Fruit fly (Drosophila melanogaster) whole organism, embryonic: ENCODE measurements around the gene CG9795.
A peak's percentile ranks its signal among the peaks of the same experiment; 100 is the strongest.

Experiments used
- Asciz ChIP-seq: fragments of 200-800 bp; sonication (Bioruptor generic); optimal IDR thresholded peaks from 2 replicates; lab custom pipeline; 2017; ENCODE audit warnings: missing biosample characterization, mild to moderate bottlenecking, missing genetic modification characterization, missing genetic modification reagents
- CG10267 ChIP-seq: fragments of 200-800 bp; sonication (Bioruptor generic); optimal IDR thresholded peaks from 2 replicates; lab custom pipeline; 2018; ENCODE audit warnings: missing biosample characterization, mild to moderate bottlenecking, missing genetic modification characterization, moderate library complexity
- CG10979 ChIP-seq: fragments of 200-800 bp; sonication (Bioruptor generic); optimal IDR thresholded peaks from 2 replicates; lab custom pipeline; 2018; ENCODE audit warnings: missing biosample characterization, mild to moderate bottlenecking, missing genetic modification characterization, moderate library complexity
- CG15479 ChIP-seq: fragments of 200-800 bp; sonication (Bioruptor generic); optimal IDR thresholded peaks from 3 replicates; lab custom pipeline; 2019; ENCODE audit warnings: missing biosample characterization, mild to moderate bottlenecking, missing genetic modification characterization, moderate library complexity
- CG17912 ChIP-seq: fragments of 200-800 bp; sonication (Bioruptor generic); optimal IDR thresholded peaks from 2 replicates; lab custom pipeline; 2018; ENCODE audit warnings: missing biosample characterization, mild to moderate bottlenecking, missing genetic modification characterization
- CG34224 ChIP-seq: fragments of 200-800 bp; sonication (Bioruptor generic); IDR thresholded peaks from 3 replicates; pipeline ENCODE4 v1.3.6; 2022; ENCODE audit warnings: missing biosample characterization, missing genetic modification characterization; ENCODE audit not compliant: partially characterized antibody
- CG6765 ChIP-seq: fragments of 200-800 bp; sonication (Bioruptor generic); optimal IDR thresholded peaks from 3 replicates; lab custom pipeline; 2017; ENCODE audit warnings: missing biosample characterization, mild to moderate bottlenecking, missing genetic modification characterization
- Drgx ChIP-seq: fragments of 200-800 bp; sonication (Bioruptor generic); IDR thresholded peaks from 2 replicates; pipeline ENCODE4 v1.3.6; 2022; ENCODE audit warnings: missing biosample characterization, missing genetic modification characterization
- Six4 ChIP-seq: fragments of 200-800 bp; sonication (Bioruptor generic); optimal IDR thresholded peaks from 2 replicates; lab custom pipeline; 2016; ENCODE audit warnings: missing biosample characterization, missing genetic modification characterization
- TFAM ChIP-seq: fragments of 200-800 bp; sonication (Bioruptor generic); optimal IDR thresholded peaks from 2 replicates; lab custom pipeline; 2017; ENCODE audit warnings: missing biosample characterization, missing genetic modification characterization, inconsistent platforms
- btn ChIP-seq: fragments of 200-800 bp; sonication (Bioruptor generic); optimal IDR thresholded peaks from 2 replicates; lab custom pipeline; 2016; ENCODE audit warnings: missing biosample characterization, missing genetic modification characterization
- ems ChIP-seq: fragments of 200-800 bp; sonication (Bioruptor generic); optimal IDR thresholded peaks from 3 replicates; lab custom pipeline; 2016; ENCODE audit warnings: missing biosample characterization, missing genetic modification characterization
- grn ChIP-seq: fragments of 200-800 bp; sonication (Bioruptor generic); optimal IDR thresholded peaks from 3 replicates; lab custom pipeline; 2017; ENCODE audit warnings: missing biosample characterization, missing genetic modification characterization
- pum ChIP-seq: fragments of 200-800 bp; sonication (Bioruptor generic); optimal IDR thresholded peaks from 2 replicates; lab custom pipeline; 2016; ENCODE audit warnings: missing biosample characterization, missing genetic modification characterization

- TF ChIP-seq grn (GFP tag; lab: Kevin White, UChicago) (no peak), CG10267 (tag; lab: Kevin White, UChicago) (no peak), CG34224 (GFP tag; lab: Robert Waterston, UW) (no peak), btn (no peak), ems (GFP tag; lab: Kevin White, UChicago) (no peak), CG6765 (peak; percentile 82), Six4 (GFP tag; lab: Kevin White, UChicago) (no peak), CG17912 (GFP tag; lab: Kevin White, UChicago) (no peak), pum (GFP tag; lab: Kevin White, UChicago) (no peak), TFAM (no peak), CG10979 (no peak), Asciz (no peak), Drgx (GFP tag; lab: Robert Waterston, UW) (no peak), CG15479 (no peak)
Observed at dm6 chr3R:4359625-4360024, 40.1 kb downstream of the CG9795 start, which contains the start of gene CG1090.
